Fruit fly (Drosophila melanogaster) whole organism: Measurements from ENCODE around the gene shams.

Experiments used
- Dll ChIP-seq: fragments of >200 bp; optimal IDR thresholded peaks from 2 replicates; lab custom pipeline; 2017
- EcR ChIP-seq, 2 experiments: fragments of >200 bp; optimal IDR thresholded peaks; 2 replicates each; lab custom pipeline; 2017; ENCODE audit warnings: missing biosample characterization in 2 of 2, missing genetic modification characterization in 2 of 2, missing genetic modification reagents in 2 of 2
- pan ChIP-seq: fragments of >200 bp; optimal IDR thresholded peaks from 2 replicates; lab custom pipeline; 2017
- psq ChIP-seq: fragments of >200 bp; optimal IDR thresholded peaks from 2 replicates; lab custom pipeline; 2017
- usp ChIP-seq: fragments of >200 bp; optimal IDR thresholded peaks from 2 replicates; lab custom pipeline; 2017; ENCODE audit warnings: missing biosample characterization, missing genetic modification characterization, mixed read lengths

DNA sequence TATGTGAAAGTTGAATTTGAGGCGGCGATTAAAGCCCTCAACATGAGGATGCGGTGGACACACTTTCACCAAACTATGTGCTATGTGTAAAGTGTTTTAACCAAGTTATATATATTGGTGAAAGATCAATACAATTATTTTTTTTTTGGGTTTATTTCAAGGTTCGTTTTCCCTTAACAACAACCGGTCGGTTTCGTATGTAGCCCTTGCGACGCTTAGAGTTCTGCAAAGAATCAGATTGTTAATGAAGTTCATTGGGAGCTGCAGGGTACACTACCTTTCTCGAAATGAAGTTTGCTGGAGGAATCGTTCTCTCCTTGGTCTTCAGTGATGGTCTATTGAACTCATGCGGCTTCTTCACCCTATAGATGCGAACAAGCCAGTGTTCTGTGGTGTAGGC lies 7.6 kb downstream of the shams start:
- TF ChIP-seq usp (GFP tag; lab: Kevin White, UChicago) (no peak), EcR (GFP tag; optimal IDR thresholded peaks at IDR 0.05; lab: Kevin White, UChicago) (no peak), psq (lab: Kevin White, UChicago) (no peak), pan (lab: Kevin White, UChicago) (no peak), Dll (lab: Kevin White, UChicago) (no peak)
